Fruit fly (Drosophila melanogaster) whole organism: ENCODE data around the gene nAChRbeta3.

Experiments used
- CG8478 ChIP-seq: fragments of >200 bp; optimal IDR thresholded peaks from 2 replicates; lab custom pipeline; 2018; ENCODE audit warnings: inconsistent platforms
- Dll ChIP-seq: fragments of >200 bp; optimal IDR thresholded peaks from 2 replicates; lab custom pipeline; 2017
- EcR ChIP-seq, 2 experiments: fragments of >200 bp; optimal IDR thresholded peaks; 2 replicates each; lab custom pipeline; 2017; ENCODE audit warnings: missing biosample characterization in 2 of 2, missing genetic modification characterization in 2 of 2, missing genetic modification reagents in 2 of 2
- pan ChIP-seq: fragments of >200 bp; optimal IDR thresholded peaks from 2 replicates; lab custom pipeline; 2017
- psq ChIP-seq: fragments of >200 bp; optimal IDR thresholded peaks from 2 replicates; lab custom pipeline; 2017
- usp ChIP-seq: fragments of >200 bp; optimal IDR thresholded peaks from 2 replicates; lab custom pipeline; 2017; ENCODE audit warnings: missing biosample characterization, missing genetic modification characterization, mixed read lengths

dm6 chr2L:501622-502021, 43.3 kb upstream of the nAChRbeta3 start:
- no peak for TF ChIP-seq EcR (GFP tag; optimal IDR thresholded peaks at IDR 0.05; lab: Kevin White, UChicago)
- TF ChIP-seq CG8478 (lab: Kevin White, UChicago), result no peak
- no peak for TF ChIP-seq usp (GFP tag; lab: Kevin White, UChicago)
- no peak for TF ChIP-seq pan
- no peak for TF ChIP-seq Dll
- no peak for TF ChIP-seq psq (lab: Kevin White, UChicago)
